Fruit fly (Drosophila melanogaster) whole organism, embryonic: Measurements from ENCODE around the gene CG11980.

Experiments
- Adf1 ChIP-seq: fragments of 200-800 bp; sonication (Bioruptor generic); IDR thresholded peaks from 2 replicates; pipeline ENCODE4 v1.3.6; 2022; ENCODE audit warnings: missing biosample characterization, missing genetic modification characterization
- Atf-2 ChIP-seq: fragments of 200-800 bp; sonication (Bioruptor generic); optimal IDR thresholded peaks from 2 replicates; lab custom pipeline; 2016; ENCODE audit warnings: missing biosample characterization, missing genetic modification characterization
- Atf3 ChIP-seq: fragments of 200-800 bp; sonication (Bioruptor generic); optimal IDR thresholded peaks from 3 replicates; lab custom pipeline; 2016; ENCODE audit warnings: missing biosample characterization, missing genetic modification characterization
- BtbVII ChIP-seq: fragments of 200-800 bp; sonication (Bioruptor generic); optimal IDR thresholded peaks from 3 replicates; lab custom pipeline; 2017; ENCODE audit warnings: missing biosample characterization, mild to moderate bottlenecking, missing genetic modification characterization
- CG10321 ChIP-seq: fragments of 200-800 bp; sonication (Bioruptor generic); IDR thresholded peaks from 2 replicates; pipeline ENCODE4 v1.3.6; 2022; ENCODE audit warnings: missing biosample characterization, missing genetic modification characterization
- CG11723 ChIP-seq: fragments of 200-800 bp; sonication (Bioruptor generic); optimal IDR thresholded peaks from 2 replicates; lab custom pipeline; 2017; ENCODE audit warnings: missing biosample characterization, mild to moderate bottlenecking, missing genetic modification characterization
- CG14860 ChIP-seq: fragments of 200-800 bp; sonication (Bioruptor generic); IDR thresholded peaks from 3 replicates; pipeline ENCODE4 v1.3.6; 2022; ENCODE audit warnings: missing biosample characterization, missing genetic modification characterization; ENCODE audit not compliant: partially characterized antibody
- CG15269 ChIP-seq: fragments of 200-800 bp; sonication (Bioruptor generic); optimal IDR thresholded peaks from 2 replicates; lab custom pipeline; 2018; ENCODE audit warnings: missing biosample characterization, mild to moderate bottlenecking, missing genetic modification characterization, moderate library complexity
- CG15514 ChIP-seq: fragments of 200-800 bp; sonication (Bioruptor generic); optimal IDR thresholded peaks from 3 replicates; lab custom pipeline; 2017; ENCODE audit warnings: missing biosample characterization, missing genetic modification characterization, mild to moderate bottlenecking, moderate library complexity, missing genetic modification reagents
- CG1647 ChIP-seq: fragments of 200-800 bp; sonication (Bioruptor generic); optimal IDR thresholded peaks from 3 replicates; lab custom pipeline; 2016; ENCODE audit warnings: missing biosample characterization, missing genetic modification characterization
- CG16863 ChIP-seq: fragments of 200-800 bp; sonication (Bioruptor generic); optimal IDR thresholded peaks from 3 replicates; lab custom pipeline; 2016; ENCODE audit warnings: missing biosample characterization, missing genetic modification characterization
- CG17359 ChIP-seq: fragments of 200-800 bp; sonication (Bioruptor generic); optimal IDR thresholded peaks from 3 replicates; lab custom pipeline; 2018; ENCODE audit warnings: missing biosample characterization, mild to moderate bottlenecking, missing genetic modification characterization, moderate library complexity
- CG17385 ChIP-seq: fragments of 200-800 bp; sonication (Bioruptor generic); optimal IDR thresholded peaks from 3 replicates; lab custom pipeline; 2018; ENCODE audit warnings: missing biosample characterization, mild to moderate bottlenecking, missing genetic modification characterization
- CG2875 ChIP-seq: fragments of 200-800 bp; sonication (Bioruptor generic); optimal IDR thresholded peaks from 2 replicates; lab custom pipeline; 2017; ENCODE audit warnings: missing biosample characterization, mild to moderate bottlenecking, missing genetic modification characterization, missing genetic modification reagents
- CG43689 ChIP-seq: fragments of 200-800 bp; sonication (Bioruptor generic); IDR thresholded peaks from 2 replicates; pipeline ENCODE4 v1.3.6; 2022; ENCODE audit warnings: missing biosample characterization, missing genetic modification characterization
- CG4730 ChIP-seq: fragments of 200-800 bp; sonication (Bioruptor generic); IDR thresholded peaks from 2 replicates; pipeline ENCODE4 v1.3.6; 2022; ENCODE audit warnings: missing biosample characterization, missing genetic modification characterization
- CG8944 ChIP-seq: fragments of 200-800 bp; sonication (Bioruptor generic); optimal IDR thresholded peaks from 3 replicates; lab custom pipeline; 2016; ENCODE audit warnings: missing biosample characterization, missing genetic modification characterization
- CrebB ChIP-seq: fragments of 200-800 bp; sonication (Bioruptor generic); optimal IDR thresholded peaks from 3 replicates; lab custom pipeline; 2018; ENCODE audit warnings: missing biosample characterization, mild to moderate bottlenecking, missing genetic modification characterization
- Dek ChIP-seq: fragments of 200-800 bp; sonication (Bioruptor generic); optimal IDR thresholded peaks from 3 replicates; lab custom pipeline; 2019; ENCODE audit warnings: missing biosample characterization, mild to moderate bottlenecking, missing genetic modification characterization, moderate library complexity
- Elba2 ChIP-seq: fragments of 200-800 bp; sonication (Bioruptor generic); optimal IDR thresholded peaks from 3 replicates; lab custom pipeline; 2016; ENCODE audit warnings: missing biosample characterization, missing genetic modification characterization
- Hr39 ChIP-seq: fragments of >200 bp; optimal IDR thresholded peaks from 2 replicates; lab custom pipeline; 2017
- Lhr ChIP-seq: fragments of 200-800 bp; sonication (Bioruptor generic); optimal IDR thresholded peaks from 3 replicates; lab custom pipeline; 2017; ENCODE audit warnings: mild to moderate bottlenecking, missing biosample characterization, missing genetic modification reagents, missing genetic modification characterization
- Meics ChIP-seq: fragments of 200-800 bp; sonication (Bioruptor generic); optimal IDR thresholded peaks from 2 replicates; lab custom pipeline; 2017; ENCODE audit warnings: missing biosample characterization, mild to moderate bottlenecking, missing genetic modification characterization
- NC2α ChIP-seq: fragments of 200-800 bp; sonication (Bioruptor generic); optimal IDR thresholded peaks from 2 replicates; lab custom pipeline; 2016; ENCODE audit warnings: missing biosample characterization, missing genetic modification characterization
- NK7.1 ChIP-seq: fragments of 200-800 bp; sonication (Bioruptor generic); optimal IDR thresholded peaks from 3 replicates; lab custom pipeline; 2016; ENCODE audit warnings: missing biosample characterization, missing genetic modification characterization
- Neu2 ChIP-seq: fragments of 200-800 bp; sonication (Bioruptor generic); optimal IDR thresholded peaks from 3 replicates; lab custom pipeline; 2016; ENCODE audit warnings: missing biosample characterization, missing genetic modification characterization, borderline replicate concordance
- Oli ChIP-seq: fragments of 200-800 bp; sonication (Bioruptor generic); optimal IDR thresholded peaks from 2 replicates; lab custom pipeline; 2018; ENCODE audit warnings: missing biosample characterization, mild to moderate bottlenecking, missing genetic modification characterization, moderate library complexity
- Sin3A ChIP-seq: fragments of >200 bp; optimal IDR thresholded peaks from 2 replicates; lab custom pipeline; 2018
- Usf ChIP-seq: fragments of 200-800 bp; sonication (Bioruptor generic); optimal IDR thresholded peaks from 2 replicates; lab custom pipeline; 2017; ENCODE audit warnings: missing genotype, missing biosample characterization, missing genetic modification characterization
- Xbp1 ChIP-seq: fragments of 200-800 bp; sonication (Bioruptor generic); optimal IDR thresholded peaks from 3 replicates; lab custom pipeline; 2016; ENCODE audit warnings: missing biosample characterization, mild to moderate bottlenecking, missing genetic modification characterization
- ab ChIP-seq: fragments of 200-800 bp; sonication (Bioruptor generic); optimal IDR thresholded peaks from 2 replicates; lab custom pipeline; 2016; ENCODE audit warnings: missing biosample characterization, missing genetic modification characterization
- bowl ChIP-seq: fragments of 200-800 bp; sonication (Bioruptor generic); IDR thresholded peaks from 2 replicates; pipeline ENCODE4 v1.3.6; 2022; ENCODE audit warnings: missing biosample characterization, missing genetic modification characterization
- bsh ChIP-seq, 2 experiments: fragments of 200-800 bp; sonication (Bioruptor generic); optimal IDR thresholded peaks; 2 replicates each; lab custom pipeline; 2017 to 2018; ENCODE audit warnings: mild to moderate bottlenecking in 2 of 2, missing biosample characterization in 2 of 2, missing genetic modification characterization in 2 of 2, moderate library complexity in 1 of 2
- fd96Cb ChIP-seq: fragments of 200-800 bp; sonication (Bioruptor generic); optimal IDR thresholded peaks from 2 replicates; lab custom pipeline; 2018; ENCODE audit warnings: missing biosample characterization, mild to moderate bottlenecking, missing genetic modification characterization, moderate library complexity
- fru ChIP-seq: fragments of >200 bp; optimal IDR thresholded peaks from 2 replicates; lab custom pipeline; 2017
- gce ChIP-seq: fragments of 200-800 bp; sonication (Bioruptor generic); IDR thresholded peaks from 3 replicates; pipeline ENCODE4 v1.3.6; 2022; ENCODE audit warnings: missing biosample characterization, missing genetic modification characterization
- gsb-n ChIP-seq: fragments of 200-800 bp; sonication (Bioruptor generic); optimal IDR thresholded peaks from 3 replicates; lab custom pipeline; 2018; ENCODE audit warnings: missing biosample characterization, mild to moderate bottlenecking, missing genetic modification characterization
- h ChIP-seq: fragments of >200 bp; optimal IDR thresholded peaks from 2 replicates; lab custom pipeline; 2017
- ind ChIP-seq: fragments of 200-800 bp; sonication (Bioruptor generic); optimal IDR thresholded peaks from 3 replicates; lab custom pipeline; 2016; ENCODE audit warnings: missing biosample characterization, missing genetic modification characterization
- kah ChIP-seq: fragments of 200-800 bp; sonication (Bioruptor generic); optimal IDR thresholded peaks from 2 replicates; lab custom pipeline; 2018; ENCODE audit warnings: missing biosample characterization, mild to moderate bottlenecking, missing genetic modification characterization
- lab ChIP-seq: fragments of 200-800 bp; sonication (Bioruptor generic); optimal IDR thresholded peaks from 3 replicates; lab custom pipeline; 2017; ENCODE audit warnings: missing biosample characterization, missing genetic modification characterization, mild to moderate bottlenecking, moderate library complexity, missing genetic modification reagents
- lola ChIP-seq, 3 experiments: fragments of >200 bp in 2 of 3; fragments of 200-800 bp in 1 of 3; sonication (Bioruptor generic) in 1 of 3; optimal IDR thresholded peaks; 2 replicates each; lab custom pipeline; 2017 to 2019; ENCODE audit warnings: missing biosample characterization in 3 of 3, missing genetic modification characterization in 3 of 3, mild to moderate bottlenecking in 1 of 3, moderate library complexity in 1 of 3
- org-1 ChIP-seq: fragments of 200-800 bp; sonication (Bioruptor generic); optimal IDR thresholded peaks from 2 replicates; lab custom pipeline; 2017; ENCODE audit warnings: missing biosample characterization, missing genetic modification characterization
- pho ChIP-seq: fragments of 200-800 bp; sonication (Bioruptor generic); optimal IDR thresholded peaks from 2 replicates; lab custom pipeline; 2016; ENCODE audit warnings: missing biosample characterization, missing genetic modification characterization
- pita ChIP-seq: fragments of 200-800 bp; sonication (Bioruptor generic); optimal IDR thresholded peaks from 2 replicates; lab custom pipeline; 2017; ENCODE audit warnings: missing biosample characterization, mild to moderate bottlenecking, missing genetic modification characterization
- pnt ChIP-seq: fragments of 200-800 bp; sonication (Bioruptor generic); optimal IDR thresholded peaks from 3 replicates; lab custom pipeline; 2016; ENCODE audit warnings: missing biosample characterization, missing genetic modification characterization
- pros ChIP-seq: fragments of 200-800 bp; sonication (Bioruptor generic); optimal IDR thresholded peaks from 3 replicates; lab custom pipeline; 2019; ENCODE audit warnings: missing biosample characterization, mild to moderate bottlenecking, missing genetic modification characterization, moderate library complexity
- pum ChIP-seq: fragments of 200-800 bp; sonication (Bioruptor generic); optimal IDR thresholded peaks from 2 replicates; lab custom pipeline; 2016; ENCODE audit warnings: missing biosample characterization, missing genetic modification characterization
- sim ChIP-seq: fragments of 200-800 bp; sonication (Bioruptor generic); IDR thresholded peaks from 2 replicates; pipeline ENCODE4 v1.3.6; 2022; ENCODE audit warnings: missing biosample characterization, missing genetic modification characterization
- sisA ChIP-seq: fragments of 200-800 bp; sonication (Bioruptor generic); IDR thresholded peaks from 2 replicates; pipeline ENCODE4 v1.3.6; 2022; ENCODE audit warnings: missing biosample characterization, missing genetic modification characterization
- stc ChIP-seq: fragments of 200-800 bp; sonication (Bioruptor generic); IDR thresholded peaks from 2 replicates; pipeline ENCODE4 v1.3.6; 2022; ENCODE audit warnings: missing biosample characterization, missing genetic modification characterization
- usp ChIP-seq: fragments of >200 bp; optimal IDR thresholded peaks from 2 replicates; lab custom pipeline; 2017; ENCODE audit warnings: missing biosample characterization, missing genetic modification characterization
- yki ChIP-seq: fragments of >200 bp; optimal IDR thresholded peaks from 3 replicates; lab custom pipeline; 2018

CG11980 gene

DNA sequence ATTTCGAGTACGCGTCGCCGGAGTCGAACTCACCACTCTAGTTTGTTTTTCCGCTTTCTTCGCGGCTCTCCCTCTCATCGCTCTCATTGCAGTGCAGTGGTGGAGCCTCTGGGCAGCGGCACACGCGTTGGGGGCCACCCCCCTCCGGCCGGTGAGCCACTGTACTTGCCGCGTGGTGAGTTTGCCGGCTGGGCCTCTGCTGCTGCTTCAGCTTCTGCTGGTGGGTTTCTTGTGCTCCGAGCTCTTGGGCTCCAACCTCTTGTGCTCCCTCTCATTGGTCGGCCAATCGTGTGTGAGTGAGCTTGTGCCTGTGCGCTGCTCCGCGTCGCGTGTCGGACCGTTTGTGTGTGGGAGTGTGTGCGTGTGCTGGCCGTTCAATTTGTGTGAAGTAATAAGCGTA is 49.2 kb downstream of the CG11980 start (continued):
- TF ChIP-seq lola (GFP tag; optimal IDR thresholded peaks at IDR 0.05; lab: Kevin White, UChicago) (no peak), CG17359 (tag; lab: Kevin White, UChicago) (peak; percentile 48), ab (peak; percentile 75), Oli (tag; lab: Kevin White, UChicago) (no peak), CG11723 (GFP tag; lab: Kevin White, UChicago) (peak; percentile 29), Elba2 (GFP tag; lab: Kevin White, UChicago) (no peak), Xbp1 (GFP tag; lab: Kevin White, UChicago) (peak; percentile 38), org-1 (GFP tag; lab: Kevin White, UChicago) (peak; percentile 28), Neu2 (no peak), gsb-n (tag; lab: Kevin White, UChicago) (no peak), pros (GFP tag; lab: Kevin White, UChicago) (peak; percentile 91), CG10321 (GFP tag; lab: Robert Waterston, UW) (no peak), Adf1 (no peak), CG15269 (tag; lab: Kevin White, UChicago) (peak; percentile 46), CrebB (tag; lab: Kevin White, UChicago) (peak; percentile 74), Atf-2 (peak; percentile 18), fru (no peak), kah (peak; percentile 63), pho (GFP tag; lab: Kevin White, UChicago) (peak; percentile 78), CG15514 (GFP tag; lab: Kevin White, UChicago) (peak; percentile 72), CG17385 (peak; percentile 49), CG1647 (GFP tag; lab: Kevin White, UChicago) (peak; percentile 57), bowl (GFP tag; lab: Robert Waterston, UW) (no peak), CG8944 (GFP tag; lab: Kevin White, UChicago) (peak; percentile 10), NC2α (GFP tag; lab: Kevin White, UChicago) (peak; percentile 33), gce (no peak), Hr39 (lab: Kevin White, UChicago) (no peak), pita (no peak), yki (lab: Kevin White, UChicago) (peak; percentile 65), Sin3A (lab: Kevin White, UChicago) (no peak), sisA (GFP tag; lab: Robert Waterston, UW) (no peak), CG16863 (GFP tag; lab: Kevin White, UChicago) (peak; percentile 55), sim (GFP tag; lab: Robert Waterston, UW) (no peak), pnt (GFP tag; lab: Kevin White, UChicago) (peak; percentile 57), Lhr (no peak), Meics (peak; percentile 64), Usf (GFP tag; lab: Kevin White, UChicago) (no peak), fd96Cb (tag; lab: Kevin White, UChicago) (no peak), ind (peak; percentile 46), BtbVII (GFP tag; lab: Kevin White, UChicago) (peak; percentile 4), CG4730 (GFP tag; lab: Robert Waterston, UW) (no peak), Atf3 (GFP tag; lab: Kevin White, UChicago) (peak; percentile 28), lab (GFP tag; lab: Kevin White, UChicago) (peak; percentile 89), stc (no peak), bsh (GFP tag; optimal IDR thresholded peaks at IDR 0.05; lab: Kevin White, UChicago) (peak; percentile 51 to 66), NK7.1 (GFP tag; lab: Kevin White, UChicago) (peak; percentile 39), CG43689 (GFP tag; lab: Robert Waterston, UW) (no peak), CG2875 (no peak), pum (GFP tag; lab: Kevin White, UChicago) (no peak), Dek (peak; percentile 72), usp (GFP tag; lab: Kevin White, UChicago) (no peak), CG14860 (GFP tag; lab: Robert Waterston, UW) (no peak), h (lab: Kevin White, UChicago) (no peak)
